Worm (Caenorhabditis elegans) whole organism, L4 larva: ENCODE results near the gene adal-1.
A peak's percentile ranks its signal among the peaks of the same experiment; 100 is the strongest.

ENCODE experiments used
- F37D6.2 ChIP-seq: sonication (generic microtip); optimal IDR thresholded peaks from 2 replicates; lab custom pipeline; 2016; ENCODE audit warnings: mild to moderate bottlenecking, missing genetic modification characterization, missing compliant biosample characterization
- F44E2.7 ChIP-seq: fragments of 200-800 bp; sonication (Bioruptor generic); IDR thresholded peaks from 2 replicates; pipeline ENCODE4 v2.1.2; 2022; ENCODE audit warnings: missing genetic modification characterization, missing compliant biosample characterization
- F49E8.2 ChIP-seq: sonication (generic microtip); optimal IDR thresholded peaks from 2 replicates; lab custom pipeline; 2016; ENCODE audit warnings: missing compliant biosample characterization, mild to moderate bottlenecking, missing genetic modification characterization, borderline replicate concordance
- Y105C5A.15 ChIP-seq: fragments of 200-800 bp; sonication (Bioruptor generic); IDR thresholded peaks from 2 replicates; pipeline ENCODE4 v1.3.6; 2022; ENCODE audit warnings: missing genetic modification characterization, missing compliant biosample characterization
- ZK546.5 ChIP-seq, 2 experiments: sonication (generic microtip); optimal IDR thresholded peaks; 2 replicates each; lab custom pipeline; 2017; ENCODE audit warnings: missing biosample characterization in 2 of 2, missing genetic modification characterization in 2 of 2
- aly-2 ChIP-seq: sonication (generic microtip); optimal IDR thresholded peaks from 2 replicates; lab custom pipeline; 2018; ENCODE audit warnings: missing biosample characterization, missing genetic modification characterization
- arid-1 ChIP-seq: fragments of 200-800 bp; sonication (Bioruptor generic); conservative IDR thresholded peaks from 2 replicates; pipeline ENCODE4 v1.3.6; 2022; ENCODE audit warnings: missing genetic modification reagents, missing genetic modification characterization, missing compliant biosample characterization
- ceh-28 ChIP-seq: fragments of 150-350 bp; optimal IDR thresholded peaks from 2 replicates; lab custom pipeline; 2014; ENCODE audit warnings: missing biosample characterization, missing genetic modification reagents, missing genetic modification characterization
- ceh-32 ChIP-seq: sonication (generic microtip); optimal IDR thresholded peaks from 2 replicates; lab custom pipeline; 2016; ENCODE audit warnings: mild to moderate bottlenecking, missing genetic modification characterization, missing compliant biosample characterization; ENCODE audit not compliant: poor library complexity
- ces-1 ChIP-seq: fragments of 150-350 bp; sonication (generic microtip); optimal IDR thresholded peaks from 4 replicates; lab custom pipeline; 2014; ENCODE audit warnings: missing biosample characterization, missing genetic modification reagents, missing genetic modification characterization
- ctbp-1 ChIP-seq: fragments of 200-800 bp; sonication (Bioruptor generic); IDR thresholded peaks from 2 replicates; pipeline ENCODE4 v1.3.6; 2022; ENCODE audit warnings: missing genetic modification reagents, missing genetic modification characterization, missing compliant biosample characterization
- daf-16 ChIP-seq, 3 experiments: sonication (generic microtip); optimal IDR thresholded peaks; 2 replicates each; lab custom pipeline; 2016 to 2017; ENCODE audit warnings: missing genetic modification characterization in 3 of 3, missing genetic modification reagents in 3 of 3, mild to moderate bottlenecking in 2 of 3, missing compliant biosample characterization in 2 of 3, missing biosample characterization in 1 of 3, moderate library complexity in 1 of 3
- fkh-10 ChIP-seq: fragments of 150-350 bp; optimal IDR thresholded peaks from 2 replicates; lab custom pipeline; 2014; ENCODE audit warnings: missing biosample characterization, missing genetic modification reagents, missing genetic modification characterization
- hif-1 ChIP-seq, 2 experiments: sonication (generic microtip); optimal IDR thresholded peaks; 2 replicates each; lab custom pipeline; 2016 to 2017; ENCODE audit warnings: missing compliant biosample characterization in 2 of 2, missing genetic modification characterization in 2 of 2, missing genetic modification reagents in 2 of 2, missing genotype in 2 of 2, mild to moderate bottlenecking in 1 of 2
- hlh-11 ChIP-seq: fragments of 200-800 bp; sonication (Bioruptor generic); optimal IDR thresholded peaks from 2 replicates; lab custom pipeline; 2018; ENCODE audit warnings: mild to moderate bottlenecking, missing genetic modification characterization, missing compliant biosample characterization
- hlh-30 ChIP-seq: sonication (generic microtip); optimal IDR thresholded peaks from 2 replicates; lab custom pipeline; 2017; ENCODE audit warnings: antibody characterized with exemption, mild to moderate bottlenecking, missing genetic modification characterization, missing compliant biosample characterization; ENCODE audit not compliant: insufficient read depth
- lim-7 ChIP-seq: fragments of 200-800 bp; sonication (Bioruptor generic); IDR thresholded peaks from 2 replicates; pipeline ENCODE4 v1.3.6; 2022; ENCODE audit warnings: missing genetic modification characterization, missing compliant biosample characterization
- lin-13 ChIP-seq: fragments of 150-350 bp; optimal IDR thresholded peaks from 2 replicates; lab custom pipeline; 2014; ENCODE audit warnings: missing biosample characterization, missing genetic modification reagents, missing genetic modification characterization
- lin-15B ChIP-seq: fragments of 150-350 bp; sonication (generic microtip); optimal IDR thresholded peaks from 3 replicates; lab custom pipeline; 2014; ENCODE audit warnings: missing biosample characterization, missing genetic modification characterization
- lsy-2 ChIP-seq, 2 experiments: fragments of 150-350 bp in 1 of 2; sonication (generic microtip) in 1 of 2; optimal IDR thresholded peaks; 2 replicates each; lab custom pipeline; 2014 to 2017; ENCODE audit warnings: missing biosample characterization in 2 of 2, missing genetic modification characterization in 2 of 2
- nhr-10 ChIP-seq: fragments of 150-350 bp; optimal IDR thresholded peaks from 2 replicates; lab custom pipeline; 2014; ENCODE audit warnings: missing biosample characterization, missing genetic modification characterization
- nhr-237 ChIP-seq: sonication (generic microtip); optimal IDR thresholded peaks from 2 replicates; lab custom pipeline; 2017; ENCODE audit warnings: missing biosample characterization, missing genetic modification characterization
- nhr-42 ChIP-seq: fragments of 200-800 bp; sonication (Bioruptor generic); IDR thresholded peaks from 2 replicates; pipeline ENCODE4 v1.3.6; 2022; ENCODE audit warnings: missing genetic modification characterization, missing compliant biosample characterization
- nhr-48 ChIP-seq: sonication (generic microtip); optimal IDR thresholded peaks from 2 replicates; lab custom pipeline; 2016; ENCODE audit warnings: mild to moderate bottlenecking, missing genetic modification characterization, missing compliant biosample characterization
- nhr-6 ChIP-seq: fragments of 150-350 bp; optimal IDR thresholded peaks from 2 replicates; lab custom pipeline; 2014; ENCODE audit warnings: missing biosample characterization, missing genetic modification characterization
- nhr-76 ChIP-seq: fragments of 150-350 bp; optimal IDR thresholded peaks from 2 replicates; lab custom pipeline; 2014; ENCODE audit warnings: missing biosample characterization, missing genetic modification characterization
- sdz-12 ChIP-seq: fragments of 200-800 bp; sonication (Bioruptor generic); optimal IDR thresholded peaks from 2 replicates; lab custom pipeline; 2018; ENCODE audit warnings: mild to moderate bottlenecking, missing genetic modification characterization, missing compliant biosample characterization
- snpc-4 ChIP-seq: fragments of 150-350 bp; optimal IDR thresholded peaks from 2 replicates; lab custom pipeline; 2014; ENCODE audit warnings: missing biosample characterization, missing genetic modification characterization
- spr-3 ChIP-seq: fragments of 200-800 bp; sonication (Bioruptor generic); optimal IDR thresholded peaks from 2 replicates; lab custom pipeline; 2018; ENCODE audit warnings: mild to moderate bottlenecking, missing genetic modification characterization, missing compliant biosample characterization
- tag-97 ChIP-seq: fragments of 200-800 bp; sonication (Bioruptor generic); IDR thresholded peaks from 2 replicates; pipeline ENCODE4 v1.3.6; 2022; ENCODE audit warnings: missing genetic modification characterization, missing compliant biosample characterization
- tra-1 ChIP-seq: fragments of 200-800 bp; sonication (Bioruptor generic); IDR thresholded peaks from 2 replicates; pipeline ENCODE4 v1.3.6; 2022; ENCODE audit warnings: missing genetic modification reagents, missing genetic modification characterization, missing compliant biosample characterization
- unc-130 ChIP-seq: sonication (generic microtip); optimal IDR thresholded peaks from 2 replicates; lab custom pipeline; 2016; ENCODE audit warnings: missing genetic modification reagents, missing genetic modification characterization, missing compliant biosample characterization
- unc-62 ChIP-seq, 3 experiments: fragments of 150-350 bp in 1 of 3; sonication (generic microtip); optimal IDR thresholded peaks in 2 of 3; peaks in 1 of 3; 1 replicate in 1 of 3; 2 replicates in 2 of 3; lab custom pipeline; 2014 to 2017; ENCODE audit warnings: missing biosample characterization in 3 of 3, missing genetic modification characterization in 3 of 3, missing genetic modification reagents in 3 of 3, missing genotype in 1 of 3
- zag-1 ChIP-seq: fragments of 150-350 bp; optimal IDR thresholded peaks from 2 replicates; lab custom pipeline; 2014; ENCODE audit warnings: missing biosample characterization, missing genetic modification characterization
- ztf-7 ChIP-seq: fragments of 150-350 bp; optimal IDR thresholded peaks from 2 replicates; lab custom pipeline; 2014; ENCODE audit warnings: missing biosample characterization, missing genetic modification characterization

The adal-1 gene

ce11 chrII:6935975-6936374 is 42.5 kb upstream of the adal-1 start:
- TF ChIP-seq ztf-7 (tag; lab: Kevin White, UChicago) (no peak), sdz-12 (GFP tag; lab: Kevin White, UChicago) (no peak), lin-15B (no peak), ZK546.5 (tag; optimal IDR thresholded peaks at IDR 0.05; lab: Kevin White, UChicago) (no peak), lim-7 (GFP tag; lab: Robert Waterston, UW) (no peak), aly-2 (no peak), lin-13 (no peak), snpc-4 (tag; lab: Kevin White, UChicago) (no peak), F44E2.7 (GFP tag; lab: Robert Waterston, UW) (no peak), nhr-42 (no peak), hif-1 (tag; optimal IDR thresholded peaks at IDR 0.05; lab: Kevin White, UChicago) (no peak), nhr-48 (tag; lab: Kevin White, UChicago) (no peak), ces-1 (GFP tag; lab: Kevin White, UChicago) (no peak), unc-130 (GFP tag; lab: Kevin White, UChicago) (no peak), F37D6.2 (tag; lab: Kevin White, UChicago) (no peak), F49E8.2 (no peak)

ce11 chrII:6934729-6935128 is 41.3 kb upstream of the adal-1 start:
- TF ChIP-seq daf-16 (GFP tag; optimal IDR thresholded peaks at IDR 0.05; lab: Kevin White, UChicago) (peak in 1 of 2 experiments; percentile 8), daf-16 (tag; optimal IDR thresholded peaks at IDR 0.05; lab: Kevin White, UChicago) (no peak), ceh-28 (tag; lab: Kevin White, UChicago) (peak; percentile 54), arid-1 (GFP tag; lab: Robert Waterston, UW) (no peak)

ce11 chrII:6932978-6933377 is 39.5 kb upstream of the adal-1 start:
- no peak for TF ChIP-seq daf-16 (GFP tag; optimal IDR thresholded peaks at IDR 0.05; lab: Kevin White, UChicago)
- TF ChIP-seq daf-16 (tag; optimal IDR thresholded peaks at IDR 0.05; lab: Kevin White, UChicago) = peak; percentile 40
- no peak for TF ChIP-seq nhr-237
- no peak for TF ChIP-seq arid-1 (GFP tag; lab: Robert Waterston, UW)
- no peak for TF ChIP-seq hlh-30 (tag; lab: Kevin White, UChicago)
- no peak for TF ChIP-seq ctbp-1
- no peak for TF ChIP-seq ceh-32 (tag; lab: Kevin White, UChicago)
- peak; percentile 64 for TF ChIP-seq ceh-28 (tag; lab: Kevin White, UChicago)
- no peak for TF ChIP-seq zag-1 (tag; lab: Kevin White, UChicago)
- no peak for TF ChIP-seq tra-1 (GFP tag; lab: Robert Waterston, UW)
- no peak for TF ChIP-seq nhr-10 (tag; lab: Kevin White, UChicago)
- TF ChIP-seq ztf-7 (tag; lab: Kevin White, UChicago) = no peak
- no peak for TF ChIP-seq tag-97 (GFP tag; lab: Robert Waterston, UW)
- TF ChIP-seq nhr-76 (tag; lab: Kevin White, UChicago) = no peak
- TF ChIP-seq nhr-48 (tag; lab: Kevin White, UChicago) = no peak
- TF ChIP-seq Y105C5A.15 (GFP tag; lab: Robert Waterston, UW) = no peak
- peak in 1 of 2 experiments; percentile 37 for TF ChIP-seq unc-62 (GFP tag; optimal IDR thresholded peaks at IDR 0.05 in 1 of 2; lab: Kevin White, UChicago)
- no peak for TF ChIP-seq unc-62 (tag; optimal IDR thresholded peaks at IDR 0.05; lab: Kevin White, UChicago)
- TF ChIP-seq, all 104 proteins: peak for 3

- TF ChIP-seq fkh-10 (GFP tag; lab: Kevin White, UChicago) (no peak), spr-3 (GFP tag; lab: Kevin White, UChicago) (no peak), hlh-11 (tag; lab: Kevin White, UChicago) (peak; percentile 19), lsy-2 (tag; optimal IDR thresholded peaks at IDR 0.05; lab: Kevin White, UChicago) (peak in 1 of 2 experiments; percentile 20), nhr-6 (tag; lab: Kevin White, UChicago) (no peak)
Measured at ce11 chrII:6930072-6930471, 36.6 kb upstream of the adal-1 start.
